Worm (Caenorhabditis elegans) whole organism, L4 larva: ENCODE measurements around the gene nstp-5.

Experiments used
- D1046.2 ChIP-seq: fragments of 200-800 bp; sonication (Bioruptor generic); IDR thresholded peaks from 2 replicates; pipeline ENCODE4 v1.3.6; 2022; ENCODE audit warnings: missing genetic modification characterization, missing compliant biosample characterization
- F26F4.8 ChIP-seq: fragments of 200-800 bp; sonication (Bioruptor generic); conservative IDR thresholded peaks from 2 replicates; pipeline ENCODE4 v1.3.6; 2022; ENCODE audit warnings: missing genetic modification characterization, missing compliant biosample characterization
- F49E8.2 ChIP-seq: sonication (generic microtip); optimal IDR thresholded peaks from 2 replicates; lab custom pipeline; 2016; ENCODE audit warnings: missing compliant biosample characterization, mild to moderate bottlenecking, missing genetic modification characterization, borderline replicate concordance
- R02D3.7 ChIP-seq: fragments of 150-350 bp; sonication (generic microtip); optimal IDR thresholded peaks from 3 replicates; lab custom pipeline; 2014; ENCODE audit warnings: missing biosample characterization, missing genetic modification characterization
- T26A8.4 ChIP-seq: fragments of 200-800 bp; sonication (Bioruptor generic); IDR thresholded peaks from 2 replicates; pipeline ENCODE4 v1.3.6; 2022; ENCODE audit warnings: missing genetic modification characterization, missing compliant biosample characterization
- Y5F2A.4 ChIP-seq: fragments of 200-800 bp; sonication (Bioruptor generic); optimal IDR thresholded peaks from 2 replicates; lab custom pipeline; 2018; ENCODE audit warnings: mild to moderate bottlenecking, missing genetic modification characterization, missing compliant biosample characterization
- ZK337.2 ChIP-seq: fragments of 200-800 bp; sonication (Bioruptor generic); IDR thresholded peaks from 2 replicates; pipeline ENCODE4 v1.3.6; 2022; ENCODE audit warnings: missing genetic modification reagents, missing genetic modification characterization, missing compliant biosample characterization
- ama-1 ChIP-seq: fragments of 150-350 bp; optimal IDR thresholded peaks from 2 replicates; lab custom pipeline; 2014; ENCODE audit warnings: inconsistent platforms, mixed read lengths
- attf-4 ChIP-seq: sonication (generic microtip); optimal IDR thresholded peaks from 3 replicates; lab custom pipeline; 2017; ENCODE audit warnings: missing biosample characterization, missing genetic modification characterization
- ceh-28 ChIP-seq: fragments of 150-350 bp; optimal IDR thresholded peaks from 2 replicates; lab custom pipeline; 2014; ENCODE audit warnings: missing biosample characterization, missing genetic modification reagents, missing genetic modification characterization
- ceh-62 ChIP-seq: sonication (generic microtip); optimal IDR thresholded peaks from 2 replicates; lab custom pipeline; 2017; ENCODE audit warnings: missing biosample characterization, missing genetic modification characterization
- ces-1 ChIP-seq: fragments of 150-350 bp; sonication (generic microtip); optimal IDR thresholded peaks from 4 replicates; lab custom pipeline; 2014; ENCODE audit warnings: missing biosample characterization, missing genetic modification reagents, missing genetic modification characterization
- daf-16 ChIP-seq, 3 experiments: sonication (generic microtip); optimal IDR thresholded peaks; 2 replicates each; lab custom pipeline; 2016 to 2017; ENCODE audit warnings: missing genetic modification characterization in 3 of 3, missing genetic modification reagents in 3 of 3, mild to moderate bottlenecking in 2 of 3, missing compliant biosample characterization in 2 of 3, missing biosample characterization in 1 of 3, moderate library complexity in 1 of 3
- daf-19 ChIP-seq: fragments of 200-800 bp; sonication (Bioruptor generic); conservative IDR thresholded peaks from 2 replicates; pipeline ENCODE4 v1.3.6; 2022; ENCODE audit warnings: missing genetic modification characterization, missing compliant biosample characterization
- daf-8 ChIP-seq: fragments of 200-800 bp; sonication (Bioruptor generic); IDR thresholded peaks from 2 replicates; pipeline ENCODE4 v1.3.6; 2022; ENCODE audit warnings: missing genetic modification characterization, missing compliant biosample characterization
- dmd-6 ChIP-seq: fragments of 200-800 bp; sonication (Bioruptor generic); IDR thresholded peaks from 2 replicates; pipeline ENCODE4 v1.3.6; 2022; ENCODE audit warnings: missing genetic modification reagents, missing genetic modification characterization, missing compliant biosample characterization
- dmd-9 ChIP-seq: fragments of 200-800 bp; sonication (Bioruptor generic); IDR thresholded peaks from 2 replicates; pipeline ENCODE4 v1.3.6; 2022; ENCODE audit warnings: missing genetic modification reagents, missing genetic modification characterization, missing compliant biosample characterization
- duxl-1 ChIP-seq: sonication (generic microtip); optimal IDR thresholded peaks from 2 replicates; lab custom pipeline; 2016; ENCODE audit warnings: mild to moderate bottlenecking, missing genetic modification characterization, moderate library complexity, missing compliant biosample characterization; ENCODE audit not compliant: poor library complexity
- dve-1 ChIP-seq: sonication (generic microtip); optimal IDR thresholded peaks from 2 replicates; lab custom pipeline; 2017; ENCODE audit warnings: antibody characterized with exemption, mild to moderate bottlenecking, missing genetic modification characterization, missing compliant biosample characterization; ENCODE audit not compliant: insufficient read depth
- fos-1 ChIP-seq: fragments of 150-350 bp; optimal IDR thresholded peaks from 2 replicates; lab custom pipeline; 2014; ENCODE audit warnings: missing biosample characterization, missing genetic modification characterization
- gei-8 ChIP-seq: fragments of 200-800 bp; sonication (Bioruptor generic); optimal IDR thresholded peaks from 2 replicates; lab custom pipeline; 2018; ENCODE audit warnings: mild to moderate bottlenecking, missing genetic modification characterization, missing compliant biosample characterization
- hlh-11 ChIP-seq: fragments of 200-800 bp; sonication (Bioruptor generic); optimal IDR thresholded peaks from 2 replicates; lab custom pipeline; 2018; ENCODE audit warnings: mild to moderate bottlenecking, missing genetic modification characterization, missing compliant biosample characterization
- hlh-30 ChIP-seq: sonication (generic microtip); optimal IDR thresholded peaks from 2 replicates; lab custom pipeline; 2017; ENCODE audit warnings: antibody characterized with exemption, mild to moderate bottlenecking, missing genetic modification characterization, missing compliant biosample characterization; ENCODE audit not compliant: insufficient read depth
- lim-7 ChIP-seq: fragments of 200-800 bp; sonication (Bioruptor generic); IDR thresholded peaks from 2 replicates; pipeline ENCODE4 v1.3.6; 2022; ENCODE audit warnings: missing genetic modification characterization, missing compliant biosample characterization
- lin-39 ChIP-seq: fragments of 150-350 bp; optimal IDR thresholded peaks from 2 replicates; lab custom pipeline; 2014; ENCODE audit warnings: missing biosample characterization, missing genetic modification reagents, missing genetic modification characterization
- lir-3 ChIP-seq: sonication (generic microtip); optimal IDR thresholded peaks from 2 replicates; lab custom pipeline; 2016; ENCODE audit warnings: mild to moderate bottlenecking, missing genetic modification characterization, missing compliant biosample characterization
- mep-1 ChIP-seq: fragments of 150-350 bp; sonication (generic microtip); optimal IDR thresholded peaks from 3 replicates; lab custom pipeline; 2014; ENCODE audit warnings: missing biosample characterization, missing genetic modification characterization
- mes-2 ChIP-seq: sonication (generic microtip); optimal IDR thresholded peaks from 2 replicates; lab custom pipeline; 2016; ENCODE audit warnings: missing genotype, mild to moderate bottlenecking, missing genetic modification characterization, missing compliant biosample characterization; ENCODE audit not compliant: poor library complexity, severe bottlenecking
- mxl-2 ChIP-seq: fragments of 200-800 bp; sonication (Bioruptor generic); conservative IDR thresholded peaks from 2 replicates; pipeline ENCODE4 v1.3.6; 2022; ENCODE audit warnings: missing genetic modification reagents, missing genetic modification characterization, missing compliant biosample characterization
- nhr-102 ChIP-seq: sonication (generic microtip); optimal IDR thresholded peaks from 2 replicates; lab custom pipeline; 2016; ENCODE audit warnings: mild to moderate bottlenecking, missing genetic modification characterization, moderate library complexity, missing compliant biosample characterization
- nhr-111 ChIP-seq: fragments of 200-800 bp; sonication (Bioruptor generic); optimal IDR thresholded peaks from 2 replicates; lab custom pipeline; 2018; ENCODE audit warnings: mild to moderate bottlenecking, missing genetic modification characterization, missing compliant biosample characterization
- nhr-28 ChIP-seq: fragments of 150-350 bp; optimal IDR thresholded peaks from 2 replicates; lab custom pipeline; 2014; ENCODE audit warnings: missing biosample characterization, missing genetic modification characterization
- nhr-41 ChIP-seq: fragments of 200-800 bp; sonication (Bioruptor generic); IDR thresholded peaks from 2 replicates; pipeline ENCODE4 v1.3.6; 2022; ENCODE audit warnings: missing genetic modification reagents, missing genetic modification characterization, missing compliant biosample characterization
- nhr-77 ChIP-seq: fragments of 150-350 bp; optimal IDR thresholded peaks from 2 replicates; lab custom pipeline; 2014; ENCODE audit warnings: missing biosample characterization, missing genetic modification characterization
- pha-4 ChIP-seq, 2 experiments: fragments of 150-350 bp in 1 of 2; fragments of 200-800 bp in 1 of 2; sonication (Bioruptor generic) in 1 of 2; IDR thresholded peaks in 1 of 2; optimal IDR thresholded peaks in 1 of 2; 2 replicates each; pipeline versions ENCODE4 v1.3.6 to Lab custom; 2014 to 2022; ENCODE audit warnings: missing genetic modification characterization in 2 of 2, missing genetic modification reagents in 2 of 2, missing biosample characterization in 1 of 2, missing compliant biosample characterization in 1 of 2
- pqm-1 ChIP-seq: sonication (generic microtip); optimal IDR thresholded peaks from 2 replicates; lab custom pipeline; 2017; ENCODE audit warnings: missing biosample characterization, missing genetic modification characterization
- rbr-2 ChIP-seq: sonication (generic microtip); optimal IDR thresholded peaks from 2 replicates; lab custom pipeline; 2016; ENCODE audit warnings: missing genotype, missing genetic modification characterization, missing compliant biosample characterization
- tra-1 ChIP-seq: fragments of 200-800 bp; sonication (Bioruptor generic); IDR thresholded peaks from 2 replicates; pipeline ENCODE4 v1.3.6; 2022; ENCODE audit warnings: missing genetic modification reagents, missing genetic modification characterization, missing compliant biosample characterization
- unc-62 ChIP-seq, 3 experiments: fragments of 150-350 bp in 1 of 3; sonication (generic microtip); optimal IDR thresholded peaks in 2 of 3; peaks in 1 of 3; 1 replicate in 1 of 3; 2 replicates in 2 of 3; lab custom pipeline; 2014 to 2017; ENCODE audit warnings: missing biosample characterization in 3 of 3, missing genetic modification characterization in 3 of 3, missing genetic modification reagents in 3 of 3, missing genotype in 1 of 3
- vab-7 ChIP-seq: fragments of 200-800 bp; sonication (Bioruptor generic); IDR thresholded peaks from 2 replicates; pipeline ENCODE4 v1.3.6; 2022; ENCODE audit warnings: missing genetic modification reagents, missing genetic modification characterization, missing compliant biosample characterization
- zag-1 ChIP-seq: fragments of 150-350 bp; optimal IDR thresholded peaks from 2 replicates; lab custom pipeline; 2014; ENCODE audit warnings: missing biosample characterization, missing genetic modification characterization
- ztf-11 ChIP-seq: fragments of 150-350 bp; optimal IDR thresholded peaks from 2 replicates; lab custom pipeline; 2014; ENCODE audit warnings: missing biosample characterization, missing genetic modification characterization
- ztf-7 ChIP-seq: fragments of 150-350 bp; optimal IDR thresholded peaks from 2 replicates; lab custom pipeline; 2014; ENCODE audit warnings: missing biosample characterization, missing genetic modification characterization

The nstp-5 gene

DNA sequence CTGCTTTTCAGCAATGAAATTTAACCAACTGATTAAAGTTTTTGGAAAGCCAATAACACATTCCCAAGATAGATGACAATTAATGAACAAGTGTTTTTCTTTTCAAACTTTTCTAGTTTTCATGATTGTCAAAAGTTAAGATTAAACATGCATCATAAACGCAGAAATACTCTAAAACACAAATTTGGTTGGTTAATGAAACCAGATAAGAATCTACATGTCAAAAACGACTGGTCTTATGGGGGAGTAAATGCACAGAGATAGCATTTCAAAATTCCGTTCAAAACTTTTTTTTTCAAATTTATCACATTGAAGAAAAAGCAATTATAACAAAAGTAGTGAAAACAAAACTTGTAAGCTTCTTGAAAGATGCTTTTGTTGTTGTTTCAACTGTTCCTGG lies 48.3 kb downstream of the nstp-5 start:
- TF ChIP-seq daf-16 (GFP tag; optimal IDR thresholded peaks at IDR 0.05; lab: Kevin White, UChicago) (no peak), daf-16 (tag; optimal IDR thresholded peaks at IDR 0.05; lab: Kevin White, UChicago) (peak; percentile 25), ztf-11 (tag; lab: Kevin White, UChicago) (no peak), dmd-6 (peak; percentile 12; the same call in 1 of the 2 replicates), unc-62 (GFP tag; optimal IDR thresholded peaks at IDR 0.05 in 1 of 2; lab: Kevin White, UChicago) (no peak), unc-62 (tag; optimal IDR thresholded peaks at IDR 0.05; lab: Kevin White, UChicago) (no peak), pqm-1 (tag; lab: Kevin White, UChicago) (peak; percentile 71), dve-1 (tag; lab: Kevin White, UChicago) (peak; percentile 44), ZK337.2 (GFP tag; lab: Robert Waterston, UW) (no peak), nhr-28 (tag; lab: Kevin White, UChicago) (peak; percentile 38)
- TF ChIP-seq, all 104 proteins: peak for 5

DNA sequence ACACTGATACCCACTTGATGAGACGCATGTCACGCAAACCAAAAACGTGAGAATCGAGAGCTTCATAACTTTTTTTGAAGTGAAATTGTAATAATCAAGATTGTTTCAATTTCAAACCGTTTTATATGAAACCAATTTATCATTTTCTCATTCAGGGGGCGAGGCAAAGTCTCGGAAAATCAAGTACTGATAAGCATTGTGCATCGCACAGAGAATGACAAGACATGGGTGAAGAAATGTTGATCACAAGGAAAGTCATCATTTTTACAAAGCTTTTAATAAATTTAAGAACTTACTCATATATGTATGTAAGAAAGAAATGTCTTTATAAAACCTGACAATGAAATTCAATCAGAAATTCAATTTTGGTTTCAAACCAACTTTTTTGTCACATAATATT lies 51.2 kb downstream of the nstp-5 start, which contains the start of gene K08D8.3:
K08D8.3 (minus strand) TSS at position 131 of the 400 bp plus-strand sequence.
- TF ChIP-seq Y5F2A.4 (GFP tag; lab: Kevin White, UChicago): no peak
- no peak for TF ChIP-seq D1046.2 (GFP tag; lab: Robert Waterston, UW)
- no peak for TF ChIP-seq ceh-62
- no peak for TF ChIP-seq vab-7
- no peak for TF ChIP-seq mxl-2 (GFP tag; lab: Robert Waterston, UW)
- TF ChIP-seq gei-8: no peak
- no peak for TF ChIP-seq F49E8.2 (tag; lab: Kevin White, UChicago)
- TF ChIP-seq nhr-77 (tag; lab: Kevin White, UChicago): peak; percentile 36
- no peak for TF ChIP-seq lir-3 (tag; lab: Kevin White, UChicago)
- TF ChIP-seq dve-1 (tag; lab: Kevin White, UChicago): peak; percentile 50
- no peak for TF ChIP-seq mep-1 (tag; lab: Kevin White, UChicago)
- no peak for TF ChIP-seq mes-2 (tag; lab: Kevin White, UChicago)
- no peak for TF ChIP-seq daf-8
- TF ChIP-seq nhr-41 (GFP tag; lab: Robert Waterston, UW): no peak
- no peak for TF ChIP-seq ztf-11 (tag; lab: Kevin White, UChicago)
- peak; percentile 82 for TF ChIP-seq dmd-6
- TF ChIP-seq ama-1 (lab: Kevin White, UChicago): no peak
- TF ChIP-seq R02D3.7: no peak
- TF ChIP-seq daf-19 (GFP tag; lab: Robert Waterston, UW): no peak
- no peak for TF ChIP-seq nhr-111 (GFP tag; lab: Kevin White, UChicago)
- no peak for TF ChIP-seq unc-62 (GFP tag; optimal IDR thresholded peaks at IDR 0.05 in 1 of 2; lab: Kevin White, UChicago)
- TF ChIP-seq unc-62 (tag; optimal IDR thresholded peaks at IDR 0.05; lab: Kevin White, UChicago): no peak
- no peak for TF ChIP-seq pha-4 (GFP tag; IDR thresholded peaks at IDR 0.05; lab: Robert Waterston, UW)
- no peak for TF ChIP-seq pha-4 (tag; optimal IDR thresholded peaks at IDR 0.05; lab: Kevin White, UChicago)
- no peak for TF ChIP-seq nhr-102 (tag; lab: Kevin White, UChicago)
- TF ChIP-seq zag-1 (tag; lab: Kevin White, UChicago): no peak
- TF ChIP-seq duxl-1 (tag; lab: Kevin White, UChicago): no peak
- no peak for TF ChIP-seq lim-7 (GFP tag; lab: Robert Waterston, UW)
- TF ChIP-seq hlh-30 (tag; lab: Kevin White, UChicago): peak; percentile 34
- TF ChIP-seq hlh-11 (tag; lab: Kevin White, UChicago): peak; percentile 41
- TF ChIP-seq ces-1 (GFP tag; lab: Kevin White, UChicago): no peak
- TF ChIP-seq nhr-28 (tag; lab: Kevin White, UChicago): peak; percentile 63
- no peak for TF ChIP-seq ztf-7 (tag; lab: Kevin White, UChicago)
- no peak for TF ChIP-seq dmd-9 (GFP tag; lab: Robert Waterston, UW)
- TF ChIP-seq lin-39 (tag; lab: Kevin White, UChicago): no peak
- no peak for TF ChIP-seq T26A8.4
- no peak for TF ChIP-seq rbr-2
- no peak for TF ChIP-seq ZK337.2 (GFP tag; lab: Robert Waterston, UW)
- no peak for TF ChIP-seq attf-4 (tag; lab: Kevin White, UChicago)
- TF ChIP-seq tra-1 (GFP tag; lab: Robert Waterston, UW): no peak
- TF ChIP-seq F26F4.8: no peak
- no peak for TF ChIP-seq daf-16 (GFP tag; optimal IDR thresholded peaks at IDR 0.05; lab: Kevin White, UChicago)
- TF ChIP-seq daf-16 (tag; optimal IDR thresholded peaks at IDR 0.05; lab: Kevin White, UChicago): peak; percentile 78
- TF ChIP-seq pqm-1 (tag; lab: Kevin White, UChicago): peak; percentile 92
- TF ChIP-seq ceh-28: no peak
- no peak for TF ChIP-seq fos-1 (tag; lab: Kevin White, UChicago)
